Fruit fly (Drosophila melanogaster): ENCODE data around the gene Hira.

Hira gene

DNA sequence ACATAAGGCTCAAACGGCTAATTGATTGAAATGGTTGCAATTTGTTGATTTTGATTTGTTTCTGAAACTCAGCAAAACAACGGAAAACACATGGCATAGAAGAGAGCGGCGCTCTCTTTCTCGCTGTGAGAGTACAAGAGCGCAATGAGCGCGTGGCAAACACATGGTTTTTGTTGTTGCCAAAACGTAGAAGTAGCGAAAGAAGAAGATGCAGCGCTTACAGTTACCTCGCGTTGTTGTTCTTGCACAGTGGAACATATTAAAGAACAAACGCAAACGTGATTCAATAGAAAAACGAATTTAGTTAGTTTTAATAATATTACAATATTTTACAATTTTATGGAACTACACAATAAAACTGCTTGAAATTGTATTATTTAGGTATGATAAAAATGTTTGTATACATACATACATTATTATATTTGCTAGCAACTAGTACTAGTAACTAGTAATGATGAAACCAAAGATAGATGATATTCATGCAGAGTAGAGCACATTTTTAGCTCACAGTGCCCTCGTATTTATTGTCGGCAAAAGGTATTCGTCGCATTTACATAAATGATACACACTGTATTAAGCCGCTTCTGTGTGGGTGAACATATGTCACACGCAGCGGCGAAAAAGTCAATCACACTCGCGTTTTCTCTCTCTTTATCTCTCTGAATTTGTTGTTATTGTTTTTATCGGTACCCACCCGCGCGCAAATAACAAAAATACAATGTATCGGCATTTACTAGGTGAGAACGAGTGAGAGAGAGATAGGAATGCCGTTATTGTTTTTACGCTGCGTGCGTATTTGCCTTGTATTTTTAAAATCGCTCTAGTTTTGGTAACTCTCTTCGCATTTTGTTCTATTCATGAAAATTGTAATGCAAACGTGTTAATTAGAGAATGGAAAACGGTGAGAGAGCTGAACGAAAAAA lies 16.5 kb upstream of the Hira start (continued):
- TF ChIP-seq CG1832 (GFP tag; optimal IDR thresholded peaks at IDR 0.05) (no peak), HLHmδ (GFP tag; optimal IDR thresholded peaks at IDR 0.05) (peak; percentile 32), kay (GFP tag; optimal IDR thresholded peaks at IDR 0.05) (peak; percentile 90), grn (GFP tag; optimal IDR thresholded peaks at IDR 0.05) (peak; percentile 62), trem (tag; optimal IDR thresholded peaks at IDR 0.05) (peak; percentile 89), Dek (tag; optimal IDR thresholded peaks at IDR 0.05) (peak; percentile 92), CG15073 (GFP tag; optimal IDR thresholded peaks at IDR 0.05) (peak; percentile 70), TFAM (GFP tag; optimal IDR thresholded peaks at IDR 0.05) (peak; percentile 35), CG16813 (GFP tag; IDR thresholded peaks at IDR 0.05; ENCODE audit: partially characterized antibody) (no peak), salm (tag; optimal IDR thresholded peaks at IDR 0.05) (peak; percentile 89), Nf-YC (tag; optimal IDR thresholded peaks at IDR 0.05) (peak; percentile 85), CG11398 (GFP tag; optimal IDR thresholded peaks at IDR 0.05) (peak; percentile 0), CG33213 (GFP tag; optimal IDR thresholded peaks at IDR 0.05) (peak; percentile 26), otp (GFP tag; IDR thresholded peaks at IDR 0.05) (peak; percentile 49; the same call in 1 of the 3 replicates), tin (GFP tag; optimal IDR thresholded peaks at IDR 0.05) (peak; percentile 93), D19A (tag; optimal IDR thresholded peaks at IDR 0.05) (peak; percentile 93), Poxn (GFP tag; IDR thresholded peaks at IDR 0.05) (peak; percentile 59; the same call in 1 of the 2 replicates), CG10462 (GFP tag; optimal IDR thresholded peaks at IDR 0.05) (peak; percentile 89), az2 (GFP tag; optimal IDR thresholded peaks at IDR 0.05) (peak; percentile 95), BEAF-32 (GFP tag; optimal IDR thresholded peaks at IDR 0.05) (peak; percentile 10), CG7928 (GFP tag; optimal IDR thresholded peaks at IDR 0.05) (peak; percentile 72), vnd (GFP tag; IDR thresholded peaks at IDR 0.05; ENCODE audit: partially characterized antibody) (no peak), H15 (GFP tag; IDR thresholded peaks at IDR 0.05) (peak; percentile 74; the same call in 2 of the 3 replicates), Six4 (GFP tag; optimal IDR thresholded peaks at IDR 0.05) (peak; percentile 89), Rx (GFP tag; IDR thresholded peaks at IDR 0.05) (peak; percentile 46; the same call in 1 of the 2 replicates), CG4328 (GFP tag; optimal IDR thresholded peaks at IDR 0.05) (peak; percentile 88), amos (GFP tag; IDR thresholded peaks at IDR 0.05; ENCODE audit: partially characterized antibody) (no peak), grau (tag; optimal IDR thresholded peaks at IDR 0.05) (peak; percentile 98), CG11456 (GFP tag; IDR thresholded peaks at IDR 0.05) (peak; percentile 71; the same call in 2 of the 3 replicates), sr (GFP tag; IDR thresholded peaks at IDR 0.05) (peak; percentile 52; the same call in 1 of the 3 replicates), pros (GFP tag; optimal IDR thresholded peaks at IDR 0.05) (peak; percentile 15), CG2889 (GFP tag; IDR thresholded peaks at IDR 0.05) (peak; percentile 72; the same call in 1 of the 3 replicates), Ptx1 (GFP tag; IDR thresholded peaks at IDR 0.05) (peak; percentile 89), CG7372 (GFP tag; IDR thresholded peaks at IDR 0.05) (peak; percentile 86), nerfin-2 (GFP tag; IDR thresholded peaks at IDR 0.05; ENCODE audit: partially characterized antibody) (no peak), CG33557 (GFP tag; optimal IDR thresholded peaks at IDR 0.05) (peak; percentile 83), CG32772 (GFP tag; IDR thresholded peaks at IDR 0.05) (peak; percentile 76), CG31388 (GFP tag; optimal IDR thresholded peaks at IDR 0.05) (peak; percentile 82), CG11247 (GFP tag; IDR thresholded peaks at IDR 0.05) (peak; percentile 69; the same call in 1 of the 2 replicates), MESR4 (GFP tag; optimal IDR thresholded peaks at IDR 0.05) (peak; percentile 12), en (GFP tag; optimal IDR thresholded peaks at IDR 0.05) (no peak), ci (GFP tag; IDR thresholded peaks at IDR 0.05) (peak; percentile 74), CG16779 (GFP tag; IDR thresholded peaks at IDR 0.05) (no peak), kah (GFP tag; optimal IDR thresholded peaks at IDR 0.05) (peak; percentile 70), H2.0 (GFP tag; IDR thresholded peaks at IDR 0.05) (peak; percentile 67; the same call in 1 of the 2 replicates), Doc2 (GFP tag; IDR thresholded peaks at IDR 0.05) (0 out of 2 replicates have a peak, but pooled peaks have one; percentile 31), crp (GFP tag; optimal IDR thresholded peaks at IDR 0.05) (peak; percentile 3 to 58), CG13296 (GFP tag; optimal IDR thresholded peaks at IDR 0.05) (peak; percentile 95)
